Worm (Caenorhabditis elegans) whole organism, L3 larva: ENCODE measurements around the gene lgc-39.

ENCODE experiments used
- R02D3.7 ChIP-seq: fragments of 150-350 bp; optimal IDR thresholded peaks from 2 replicates; lab custom pipeline; 2014; ENCODE audit warnings: missing biosample characterization, missing genetic modification characterization
- aly-2 ChIP-seq: fragments of 150-350 bp; optimal IDR thresholded peaks from 2 replicates; lab custom pipeline; 2014; ENCODE audit warnings: missing biosample characterization, missing genetic modification characterization
- ama-1 ChIP-seq: fragments of 150-350 bp; optimal IDR thresholded peaks from 2 replicates; lab custom pipeline; 2018
- ceh-16 ChIP-seq: sonication (generic microtip); optimal IDR thresholded peaks from 2 replicates; lab custom pipeline; 2017; ENCODE audit warnings: missing biosample characterization, missing genetic modification characterization
- ceh-28 ChIP-seq: fragments of 150-350 bp; optimal IDR thresholded peaks from 2 replicates; lab custom pipeline; 2014; ENCODE audit warnings: missing biosample characterization, missing genetic modification reagents, missing genetic modification characterization
- ceh-9 ChIP-seq: sonication (generic microtip); optimal IDR thresholded peaks from 2 replicates; lab custom pipeline; 2018; ENCODE audit warnings: missing biosample characterization, missing genetic modification characterization
- daf-12 ChIP-seq: fragments of 150-350 bp; optimal IDR thresholded peaks from 2 replicates; lab custom pipeline; 2014; ENCODE audit warnings: missing biosample characterization, missing genetic modification reagents, missing genetic modification characterization
- egl-27 ChIP-seq: sonication (generic microtip); optimal IDR thresholded peaks from 4 replicates; lab custom pipeline; 2017; ENCODE audit warnings: missing biosample characterization, missing genetic modification reagents, missing genetic modification characterization
- egl-5 ChIP-seq: fragments of 150-350 bp; optimal IDR thresholded peaks from 2 replicates; lab custom pipeline; 2017; ENCODE audit warnings: missing biosample characterization, missing genetic modification reagents, missing genetic modification characterization, inconsistent platforms
- elt-2 ChIP-seq: sonication (generic microtip); optimal IDR thresholded peaks from 2 replicates; lab custom pipeline; 2016; ENCODE audit warnings: missing genetic modification reagents, mild to moderate bottlenecking, missing genetic modification characterization, missing compliant biosample characterization
- elt-3 ChIP-seq, 3 experiments: fragments of 150-350 bp in 1 of 3; sonication (generic microtip) in 2 of 3; optimal IDR thresholded peaks; 2 replicates in 2 of 3; 4 replicates in 1 of 3; lab custom pipeline; 2014 to 2017; ENCODE audit warnings: missing biosample characterization in 3 of 3, missing genetic modification characterization in 3 of 3
- fkh-10 ChIP-seq: sonication (generic microtip); optimal IDR thresholded peaks from 2 replicates; lab custom pipeline; 2017; ENCODE audit warnings: missing biosample characterization, missing genetic modification reagents, missing genetic modification characterization
- fkh-2 ChIP-seq: fragments of 150-350 bp; optimal IDR thresholded peaks from 2 replicates; lab custom pipeline; 2014; ENCODE audit warnings: missing biosample characterization, missing genetic modification reagents, missing genetic modification characterization
- fos-1 ChIP-seq: fragments of 150-350 bp; optimal IDR thresholded peaks from 2 replicates; lab custom pipeline; 2014; ENCODE audit warnings: missing biosample characterization, missing genetic modification characterization
- hmg-11 ChIP-seq: sonication (generic microtip); optimal IDR thresholded peaks from 2 replicates; lab custom pipeline; 2016; ENCODE audit warnings: missing genetic modification characterization, missing compliant biosample characterization
- jun-1 ChIP-seq: fragments of 150-350 bp; optimal IDR thresholded peaks from 2 replicates; lab custom pipeline; 2014; ENCODE audit warnings: missing biosample characterization, missing genetic modification reagents, missing genetic modification characterization
- lin-15B ChIP-seq: fragments of 150-350 bp; optimal IDR thresholded peaks from 2 replicates; lab custom pipeline; 2014; ENCODE audit warnings: missing biosample characterization, missing genetic modification characterization
- lin-39 ChIP-seq: fragments of 150-350 bp; optimal IDR thresholded peaks from 2 replicates; lab custom pipeline; 2018; ENCODE audit warnings: missing biosample characterization, missing genetic modification reagents, missing genetic modification characterization
- lsy-12 ChIP-seq: sonication (generic microtip); optimal IDR thresholded peaks from 2 replicates; lab custom pipeline; 2016; ENCODE audit warnings: mild to moderate bottlenecking, missing genetic modification characterization, missing compliant biosample characterization
- mdl-1 ChIP-seq: fragments of 150-350 bp; optimal IDR thresholded peaks from 2 replicates; lab custom pipeline; 2014; ENCODE audit warnings: missing biosample characterization, missing genetic modification characterization
- mml-1 ChIP-seq: fragments of 150-350 bp; sonication (generic microtip); optimal IDR thresholded peaks from 3 replicates; lab custom pipeline; 2014; ENCODE audit warnings: missing biosample characterization, missing genetic modification characterization
- nfya-1 ChIP-seq: sonication (generic microtip); optimal IDR thresholded peaks from 2 replicates; lab custom pipeline; 2017; ENCODE audit warnings: missing genetic modification characterization, mild to moderate bottlenecking, missing compliant biosample characterization, antibody characterized with exemption, moderate library complexity; ENCODE audit not compliant: insufficient read depth
- nhr-11 ChIP-seq: fragments of 150-350 bp; optimal IDR thresholded peaks from 2 replicates; lab custom pipeline; 2014; ENCODE audit warnings: missing biosample characterization, missing genetic modification characterization
- nhr-12 ChIP-seq: fragments of 150-350 bp; optimal IDR thresholded peaks from 2 replicates; lab custom pipeline; 2014; ENCODE audit warnings: missing biosample characterization, missing genetic modification characterization
- nhr-23 ChIP-seq: fragments of 150-350 bp; optimal IDR thresholded peaks from 2 replicates; lab custom pipeline; 2014; ENCODE audit warnings: missing biosample characterization, missing genetic modification reagents, missing genetic modification characterization
- nhr-25 ChIP-seq: sonication (generic microtip); optimal IDR thresholded peaks from 2 replicates; lab custom pipeline; 2017; ENCODE audit warnings: missing biosample characterization, missing genetic modification characterization
- nhr-28 ChIP-seq: fragments of 150-350 bp; optimal IDR thresholded peaks from 2 replicates; lab custom pipeline; 2014; ENCODE audit warnings: missing biosample characterization, missing genetic modification characterization
- nhr-43 ChIP-seq: sonication (generic microtip); optimal IDR thresholded peaks from 2 replicates; lab custom pipeline; 2016; ENCODE audit warnings: mild to moderate bottlenecking, missing genetic modification characterization, missing compliant biosample characterization; ENCODE audit not compliant: poor library complexity, severe bottlenecking
- nhr-67 ChIP-seq: fragments of 150-350 bp; optimal IDR thresholded peaks from 2 replicates; lab custom pipeline; 2014; ENCODE audit warnings: missing biosample characterization, missing genetic modification characterization
- nhr-76 ChIP-seq: fragments of 150-350 bp; sonication (generic microtip); optimal IDR thresholded peaks from 5 replicates; lab custom pipeline; 2014; ENCODE audit warnings: missing biosample characterization, missing genetic modification characterization
- nhr-77 ChIP-seq: fragments of 150-350 bp; optimal IDR thresholded peaks from 2 replicates; lab custom pipeline; 2014; ENCODE audit warnings: missing biosample characterization, missing genetic modification characterization
- pha-4 ChIP-seq: fragments of 150-350 bp; optimal IDR thresholded peaks from 2 replicates; lab custom pipeline; 2014; ENCODE audit warnings: missing biosample characterization, missing genetic modification reagents, missing genetic modification characterization
- pqm-1 ChIP-seq: fragments of 150-350 bp; optimal IDR thresholded peaks from 2 replicates; lab custom pipeline; 2017; ENCODE audit warnings: missing biosample characterization, missing genetic modification characterization, inconsistent platforms
- sea-2 ChIP-seq: fragments of 150-350 bp; sonication (generic microtip); optimal IDR thresholded peaks from 4 replicates; lab custom pipeline; 2014; ENCODE audit warnings: missing biosample characterization, missing genetic modification reagents, missing genetic modification characterization
- tbx-2 ChIP-seq: sonication (generic microtip); optimal IDR thresholded peaks from 2 replicates; lab custom pipeline; 2016; ENCODE audit warnings: mild to moderate bottlenecking, missing genetic modification characterization, missing compliant biosample characterization
- unc-39 ChIP-seq: sonication (generic microtip); optimal IDR thresholded peaks from 4 replicates; lab custom pipeline; 2017; ENCODE audit warnings: missing biosample characterization, missing genetic modification characterization
- zag-1 ChIP-seq: fragments of 150-350 bp; optimal IDR thresholded peaks from 2 replicates; lab custom pipeline; 2014; ENCODE audit warnings: missing biosample characterization, missing genetic modification characterization
- ztf-11 ChIP-seq: fragments of 150-350 bp; optimal IDR thresholded peaks from 2 replicates; lab custom pipeline; 2014; ENCODE audit warnings: missing biosample characterization, missing genetic modification characterization
- ztf-4 ChIP-seq: fragments of 150-350 bp; optimal IDR thresholded peaks from 2 replicates; lab custom pipeline; 2014; ENCODE audit warnings: missing biosample characterization, missing genetic modification characterization

lgc-39 gene

DNA sequence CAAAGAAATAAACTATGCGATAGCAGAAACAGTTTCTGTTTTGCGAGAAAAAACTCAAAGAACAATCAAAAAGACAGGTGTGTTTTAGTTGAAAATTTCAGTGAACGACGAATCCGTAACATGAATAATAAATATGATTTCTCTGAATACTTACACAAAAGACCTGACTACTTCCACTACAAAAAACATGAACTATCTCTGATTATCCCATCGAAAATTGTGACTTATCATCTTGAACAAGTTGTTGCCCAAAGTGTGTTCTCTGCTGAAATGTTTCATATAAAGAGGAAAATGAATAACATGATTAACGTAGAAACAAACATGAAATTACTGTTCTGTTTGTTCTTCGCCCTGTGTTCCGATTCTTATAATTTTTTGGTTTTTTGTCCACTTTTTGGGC, 8.6 kb upstream of the lgc-39 start, which contains the start of gene ugt-36:
TSS of gene ugt-36 (plus strand) at position 301 of the 400 bp plus-strand sequence.
- TF ChIP-seq elt-3 (tag; optimal IDR thresholded peaks at IDR 0.05; lab: Kevin White, UChicago): no peak
- TF ChIP-seq ztf-11 (tag; lab: Kevin White, UChicago): no peak
- TF ChIP-seq lin-39 (tag; lab: Kevin White, UChicago): no peak
- no peak for TF ChIP-seq nfya-1
- TF ChIP-seq unc-39: no peak
- TF ChIP-seq nhr-28: no peak
- no peak for TF ChIP-seq nhr-12
- TF ChIP-seq daf-12 (tag; lab: Kevin White, UChicago): no peak
- TF ChIP-seq egl-27 (tag; lab: Kevin White, UChicago): no peak
- TF ChIP-seq fkh-2 (tag; lab: Kevin White, UChicago): no peak
- no peak for TF ChIP-seq ceh-9 (tag; lab: Kevin White, UChicago)
- TF ChIP-seq tbx-2 (tag; lab: Kevin White, UChicago): no peak
- TF ChIP-seq R02D3.7 (tag; lab: Kevin White, UChicago): no peak
- no peak for TF ChIP-seq lsy-12 (tag; lab: Kevin White, UChicago)
- TF ChIP-seq ama-1 (lab: Kevin White, UChicago): no peak

ce11 chrV:7178843-7179242, 3.5 kb downstream of the lgc-39 start, which contains the start of gene cpsf-2:
cpsf-2 (plus strand) TSS chrV:7179172.
- no peak for TF ChIP-seq lsy-12 (tag; lab: Kevin White, UChicago)
- no peak for TF ChIP-seq nhr-77
- no peak for TF ChIP-seq ztf-4 (tag; lab: Kevin White, UChicago)
- no peak for TF ChIP-seq nhr-43 (tag; lab: Kevin White, UChicago)
- TF ChIP-seq mdl-1 (tag; lab: Kevin White, UChicago): no peak
- no peak for TF ChIP-seq unc-39
- peak; percentile 14 for TF ChIP-seq nfya-1
- no peak for TF ChIP-seq nhr-23 (tag; lab: Kevin White, UChicago)
- TF ChIP-seq hmg-11 (tag; lab: Kevin White, UChicago): peak; percentile 60
- no peak for TF ChIP-seq fkh-2 (tag; lab: Kevin White, UChicago)
- TF ChIP-seq fkh-10 (GFP tag; lab: Kevin White, UChicago): no peak
- no peak for TF ChIP-seq lin-15B
- TF ChIP-seq, all 47 proteins: peak for 2

DNA sequence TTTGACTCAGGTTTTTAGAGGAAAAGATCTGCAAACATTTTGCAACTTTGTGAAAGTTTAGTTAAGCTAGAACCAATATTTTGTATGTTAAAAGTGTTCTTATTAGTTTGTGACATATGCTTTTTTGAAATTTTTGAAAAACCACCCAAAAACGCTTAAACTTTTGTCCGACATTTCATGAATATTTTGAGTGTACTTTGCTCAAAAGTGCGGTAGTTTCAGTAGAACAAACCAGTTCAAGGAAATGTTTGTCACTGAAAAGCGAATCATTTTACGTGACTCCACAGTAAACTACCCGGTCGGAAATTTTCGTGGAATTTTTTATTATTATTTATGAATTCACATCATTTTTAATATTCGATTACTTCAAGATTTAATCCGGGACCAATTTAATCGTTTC, 9.2 kb downstream of the lgc-39 start, which contains the start of gene pitr-5:
TSS of gene pitr-5 (plus strand) at position 301 of the 400 bp plus-strand sequence.
- TF ChIP-seq ztf-4 (tag; lab: Kevin White, UChicago): no peak
- no peak for TF ChIP-seq pha-4
- TF ChIP-seq aly-2 (tag; lab: Kevin White, UChicago): no peak
- no peak for TF ChIP-seq zag-1 (tag; lab: Kevin White, UChicago)
- no peak for TF ChIP-seq fkh-2 (tag; lab: Kevin White, UChicago)
- no peak for TF ChIP-seq fos-1 (tag; lab: Kevin White, UChicago)
- TF ChIP-seq nhr-12: no peak
- no peak for TF ChIP-seq mdl-1 (tag; lab: Kevin White, UChicago)
- TF ChIP-seq sea-2: no peak
- TF ChIP-seq lin-39 (tag; lab: Kevin White, UChicago): no peak
- no peak for TF ChIP-seq elt-3 (tag; optimal IDR thresholded peaks at IDR 0.05; lab: Kevin White, UChicago)
- no peak for TF ChIP-seq nhr-77
- no peak for TF ChIP-seq nhr-76 (tag; lab: Kevin White, UChicago)
- TF ChIP-seq elt-2 (tag; lab: Kevin White, UChicago): no peak
- TF ChIP-seq nhr-11 (tag; lab: Kevin White, UChicago): no peak
- no peak for TF ChIP-seq nhr-67 (tag; lab: Kevin White, UChicago)
- TF ChIP-seq ceh-28 (tag; lab: Kevin White, UChicago): no peak
- TF ChIP-seq nhr-23 (tag; lab: Kevin White, UChicago): no peak
- no peak for TF ChIP-seq tbx-2 (tag; lab: Kevin White, UChicago)
- no peak for TF ChIP-seq egl-5 (tag; lab: Kevin White, UChicago)

- TF ChIP-seq aly-2 (tag; lab: Kevin White, UChicago) (no peak), pqm-1 (tag; lab: Kevin White, UChicago) (peak; percentile 77), jun-1 (tag; lab: Kevin White, UChicago) (peak; percentile 73), nhr-25 (tag; lab: Kevin White, UChicago) (no peak), mdl-1 (tag; lab: Kevin White, UChicago) (no peak), mml-1 (tag; lab: Kevin White, UChicago) (no peak), nhr-28 (no peak), ceh-28 (tag; lab: Kevin White, UChicago) (no peak), hmg-11 (tag; lab: Kevin White, UChicago) (no peak), elt-2 (tag; lab: Kevin White, UChicago) (peak; percentile 82), ceh-16 (tag; lab: Kevin White, UChicago) (no peak), lin-39 (tag; lab: Kevin White, UChicago) (no peak), tbx-2 (tag; lab: Kevin White, UChicago) (no peak), ztf-4 (tag; lab: Kevin White, UChicago) (no peak)
These were observed 11.3 kb downstream of the lgc-39 start for ce11 chrV:7186599-7186998.
